Worm (Caenorhabditis elegans): ENCODE data around the gene ketn-1.

ketn-1 gene

ce11 chrV:2826815-2827214, 19.2 kb upstream of the ketn-1 start, which contains the start of gene T03D3.5:
Gene T03D3.5 (minus strand): TSS chrV:2826835.
- TF ChIP-seq ceh-36 (tag; optimal IDR thresholded peaks at IDR 0.05) = no peak

ce11 chrV:2825978-2826377, 18.3 kb upstream of the ketn-1 start:
- TF ChIP-seq F13C5.2 (tag; optimal IDR thresholded peaks at IDR 0.05) = no peak
- peak; percentile 88 for TF ChIP-seq ceh-36 (tag; optimal IDR thresholded peaks at IDR 0.05)
- TF ChIP-seq hnd-1 (tag; optimal IDR thresholded peaks at IDR 0.05) = no peak

ce11 chrV:2821618-2822272, 14.1 kb upstream of the ketn-1 start, which contains the start of gene srh-36:
Gene srh-36 (minus strand): TSS chrV:2821668.
- no peak for TF ChIP-seq tra-4 (tag; optimal IDR thresholded peaks at IDR 0.05)

DNA sequence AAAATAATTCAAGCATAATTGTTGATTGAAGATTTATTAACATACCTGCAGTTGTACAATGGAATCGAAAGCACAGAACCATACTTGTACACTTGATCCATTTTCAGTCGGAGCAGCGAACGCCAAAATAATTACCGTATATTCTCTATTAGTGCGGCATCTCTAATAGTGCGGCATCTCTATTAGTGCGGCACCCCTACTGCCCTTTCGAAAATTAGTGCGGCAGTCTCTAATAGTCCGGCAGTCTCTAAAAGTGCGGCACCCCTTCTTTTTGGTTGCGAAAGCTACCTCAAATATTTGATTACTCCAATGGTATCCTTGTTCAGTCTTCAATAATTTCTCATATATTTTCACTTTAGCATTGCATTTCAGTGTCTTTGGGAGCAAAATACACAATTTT, 10.5 kb upstream of the ketn-1 start, which contains the start of gene srt-34:
TSS of gene srt-34 (minus strand) at position 101 of the 400 bp plus-strand sequence.
- no peak for TF ChIP-seq ama-1 (optimal IDR thresholded peaks at IDR 0.05)
- TF ChIP-seq ets-7 (tag; optimal IDR thresholded peaks at IDR 0.05) = no peak
- TF ChIP-seq F13C5.2 (tag; optimal IDR thresholded peaks at IDR 0.05) = no peak
- TF ChIP-seq sea-1 (GFP tag; conservative IDR thresholded peaks at IDR 0.05) = no peak
- no peak for TF ChIP-seq ceh-13 (GFP tag; optimal IDR thresholded peaks at IDR 0.05)
- TF ChIP-seq aly-1 (tag; optimal IDR thresholded peaks at IDR 0.05) = no peak
- no peak for TF ChIP-seq tbx-11 (GFP tag; IDR thresholded peaks at IDR 0.05)
- no peak for TF ChIP-seq ceh-36 (tag; optimal IDR thresholded peaks at IDR 0.05)
- no peak for TF ChIP-seq scrt-1 (GFP tag; IDR thresholded peaks at IDR 0.05)
- TF ChIP-seq tbx-37 (GFP tag; conservative IDR thresholded peaks at IDR 0.05) = no peak
- no peak for TF ChIP-seq hnd-1 (tag; optimal IDR thresholded peaks at IDR 0.05)
- no peak for TF ChIP-seq hmg-4 (GFP tag; optimal IDR thresholded peaks at IDR 0.05)
- TF ChIP-seq B0310.2 (tag; optimal IDR thresholded peaks at IDR 0.05) = no peak
- TF ChIP-seq hmbx-1 (tag; optimal IDR thresholded peaks at IDR 0.05) = no peak
- TF ChIP-seq tra-4 (tag; optimal IDR thresholded peaks at IDR 0.05) = no peak
- TF ChIP-seq pes-1 (GFP tag; IDR thresholded peaks at IDR 0.05) = no peak
- TF ChIP-seq flt-1 (GFP tag; IDR thresholded peaks at IDR 0.05) = no peak

- TF ChIP-seq sea-1 (GFP tag; conservative IDR thresholded peaks at IDR 0.05) (no peak), hmg-4 (GFP tag; optimal IDR thresholded peaks at IDR 0.05) (no peak), scrt-1 (GFP tag; IDR thresholded peaks at IDR 0.05) (no peak), F13C5.2 (tag; optimal IDR thresholded peaks at IDR 0.05) (no peak), hnd-1 (tag; optimal IDR thresholded peaks at IDR 0.05) (no peak), hmbx-1 (tag; optimal IDR thresholded peaks at IDR 0.05) (no peak), B0310.2 (tag; optimal IDR thresholded peaks at IDR 0.05) (no peak), ceh-36 (tag; optimal IDR thresholded peaks at IDR 0.05) (no peak), tbx-11 (GFP tag; IDR thresholded peaks at IDR 0.05) (no peak), tbx-37 (GFP tag; conservative IDR thresholded peaks at IDR 0.05) (no peak)
Measured at ce11 chrV:2815956-2816355, 8.3 kb upstream of the ketn-1 start, which contains the start of gene F54E2.5. Gene F54E2.5 (minus strand): TSS chrV:2816056.

DNA sequence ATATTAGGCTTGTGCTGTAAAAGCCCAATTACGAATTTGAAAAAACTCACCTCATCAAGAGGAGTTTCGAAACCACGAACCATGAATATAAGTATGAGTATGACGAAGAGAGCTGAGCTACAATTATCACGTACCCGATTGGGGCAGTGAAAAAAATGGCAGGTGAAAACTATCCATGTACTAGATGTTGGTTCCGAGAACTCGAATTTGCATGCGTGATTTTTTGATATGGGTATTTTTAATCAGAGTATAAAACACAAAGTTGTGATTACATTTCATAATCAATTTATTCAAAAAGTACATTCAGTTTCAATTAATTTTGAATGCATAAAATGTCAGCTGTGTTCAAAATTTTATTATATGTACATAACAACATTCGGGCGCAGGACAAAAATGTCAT, 6.2 kb upstream of the ketn-1 start, which contains the start of gene F54E2.9:
TSS of gene F54E2.9 (minus strand) at position 132 of the 400 bp plus-strand sequence.
- TF ChIP-seq tra-4 (tag; optimal IDR thresholded peaks at IDR 0.05) (no peak), ama-1 (optimal IDR thresholded peaks at IDR 0.05) (no peak), pes-1 (GFP tag; IDR thresholded peaks at IDR 0.05) (no peak), tbx-37 (GFP tag; conservative IDR thresholded peaks at IDR 0.05) (no peak), hnd-1 (tag; optimal IDR thresholded peaks at IDR 0.05) (no peak), sea-1 (GFP tag; conservative IDR thresholded peaks at IDR 0.05) (no peak), tbx-11 (GFP tag; IDR thresholded peaks at IDR 0.05) (no peak)

ce11 chrV:2810164-2810563, 2.5 kb upstream of the ketn-1 start, which contains the start of gene F54E2.1:
Gene F54E2.1 (plus strand): TSS chrV:2810398.
- TF ChIP-seq ets-7 (tag; optimal IDR thresholded peaks at IDR 0.05) (no peak), aly-1 (tag; optimal IDR thresholded peaks at IDR 0.05) (no peak), hnd-1 (tag; optimal IDR thresholded peaks at IDR 0.05) (no peak), flt-1 (GFP tag; IDR thresholded peaks at IDR 0.05) (no peak), hmbx-1 (tag; optimal IDR thresholded peaks at IDR 0.05) (no peak)

ce11 chrV:2809443-2809842, 1.8 kb upstream of the ketn-1 start:
- TF ChIP-seq tra-4 (tag; optimal IDR thresholded peaks at IDR 0.05) (no peak), hnd-1 (tag; optimal IDR thresholded peaks at IDR 0.05) (no peak), tbx-37 (GFP tag; conservative IDR thresholded peaks at IDR 0.05) (no peak), scrt-1 (GFP tag; IDR thresholded peaks at IDR 0.05) (no peak)

- TF ChIP-seq sea-1 (GFP tag; conservative IDR thresholded peaks at IDR 0.05) (no peak), scrt-1 (GFP tag; IDR thresholded peaks at IDR 0.05) (no peak), pes-1 (GFP tag; IDR thresholded peaks at IDR 0.05) (no peak), B0310.2 (tag; optimal IDR thresholded peaks at IDR 0.05) (no peak), hnd-1 (tag; optimal IDR thresholded peaks at IDR 0.05) (no peak), tbx-11 (GFP tag; IDR thresholded peaks at IDR 0.05) (no peak), ceh-13 (GFP tag; optimal IDR thresholded peaks at IDR 0.05) (no peak), tra-4 (tag; optimal IDR thresholded peaks at IDR 0.05) (no peak), ets-7 (tag; optimal IDR thresholded peaks at IDR 0.05) (no peak), flt-1 (GFP tag; IDR thresholded peaks at IDR 0.05) (no peak)
Measured at ce11 chrV:2803258-2803657, 4.4 kb downstream of the ketn-1 start.

All from whole organism, early embryonic.